Fruit fly (Drosophila melanogaster) whole organism, prepupa: ENCODE results near the gene Fibp.

ENCODE experiments used
- CG34406 ChIP-seq: fragments of 200-800 bp; sonication (Bioruptor generic); optimal IDR thresholded peaks from 3 replicates; lab custom pipeline; 2016; ENCODE audit warnings: missing biosample characterization, missing genetic modification characterization
- fkh ChIP-seq: fragments of 200-800 bp; sonication (Bioruptor generic); optimal IDR thresholded peaks from 3 replicates; lab custom pipeline; 2017; ENCODE audit warnings: missing biosample characterization, mild to moderate bottlenecking, missing genetic modification characterization, moderate library complexity
- spab ChIP-seq: fragments of 200-800 bp; sonication (Bioruptor generic); optimal IDR thresholded peaks from 2 replicates; lab custom pipeline; 2017; ENCODE audit warnings: missing biosample characterization, mild to moderate bottlenecking, missing genetic modification characterization, missing genetic modification reagents
- svp ChIP-seq: fragments of 200-800 bp; sonication (Bioruptor generic); peaks from one replicate; lab custom pipeline; 2016; ENCODE audit warnings: missing biosample characterization, missing genetic modification characterization
- vri ChIP-seq: fragments of 200-800 bp; sonication (Bioruptor generic); optimal IDR thresholded peaks from 3 replicates; lab custom pipeline; 2016; ENCODE audit warnings: missing biosample characterization, mild to moderate bottlenecking, missing genetic modification characterization

The Fibp gene

dm6 chr3L:19778530-19778929 is 39.2 kb downstream of the Fibp start:
- TF ChIP-seq fkh (GFP tag; lab: Kevin White, UChicago) (peak; percentile 49), CG34406 (GFP tag; lab: Kevin White, UChicago) (no peak)

DNA sequence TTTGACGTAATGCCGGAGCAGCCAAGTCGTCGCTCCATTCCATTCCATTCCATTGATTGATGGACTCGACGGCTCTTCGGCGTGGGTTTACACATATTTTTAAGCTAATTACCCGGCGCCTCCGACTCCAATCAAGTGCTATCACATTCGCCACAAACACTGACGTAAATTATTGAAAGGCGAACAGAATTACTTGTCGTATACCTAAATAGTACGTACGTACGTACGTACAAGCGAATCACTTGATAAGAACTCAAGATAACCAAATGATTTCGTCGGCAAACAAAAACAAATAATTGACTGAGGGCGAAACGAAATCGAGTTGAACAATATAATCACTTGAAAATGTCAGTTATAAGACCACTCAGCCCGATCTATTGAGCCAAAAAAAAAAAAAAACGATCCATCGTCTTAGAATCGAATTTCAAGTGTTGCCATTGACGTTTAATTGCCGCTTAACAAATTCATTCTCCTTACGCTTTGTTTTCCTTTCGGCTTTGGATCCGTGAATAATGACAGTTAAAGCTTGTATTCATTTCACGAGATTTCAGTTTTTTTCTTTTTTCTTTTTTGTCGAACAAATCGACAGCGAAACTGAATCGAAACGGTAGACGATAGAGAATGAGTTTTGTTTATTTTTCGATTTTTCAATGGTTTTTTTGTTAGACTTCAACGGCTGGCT is 40.3 kb downstream of the Fibp start:
- TF ChIP-seq vri (GFP tag; lab: Kevin White, UChicago) (peak; percentile 38), fkh (GFP tag; lab: Kevin White, UChicago) (peak; percentile 35), svp (peak; percentile 84), spab (GFP tag; lab: Kevin White, UChicago) (no peak)
